Fruit fly (Drosophila melanogaster) whole organism, embryonic: Measurements from ENCODE around the gene CG7565.

ENCODE experiments used
- B-H2 ChIP-seq: fragments of 200-800 bp; sonication (Bioruptor generic); optimal IDR thresholded peaks from 2 replicates; lab custom pipeline; 2018; ENCODE audit warnings: missing biosample characterization, mild to moderate bottlenecking, missing genetic modification characterization
- C15 ChIP-seq: fragments of 200-800 bp; sonication (Bioruptor generic); IDR thresholded peaks from 3 replicates; pipeline ENCODE4 v1.3.6; 2022; ENCODE audit warnings: missing biosample characterization, missing genetic modification characterization
- CG10274 ChIP-seq: fragments of 200-800 bp; sonication (Bioruptor generic); optimal IDR thresholded peaks from 3 replicates; lab custom pipeline; 2017; ENCODE audit warnings: missing biosample characterization, mild to moderate bottlenecking, missing genetic modification characterization
- CG10462 ChIP-seq: fragments of 200-800 bp; sonication (Bioruptor generic); optimal IDR thresholded peaks from 2 replicates; lab custom pipeline; 2016; ENCODE audit warnings: missing biosample characterization, missing genetic modification characterization
- CG11247 ChIP-seq: fragments of 200-800 bp; sonication (Bioruptor generic); IDR thresholded peaks from 2 replicates; pipeline ENCODE4 v1.3.6; 2022; ENCODE audit warnings: missing biosample characterization, missing genetic modification characterization
- CG11504 ChIP-seq: fragments of 200-800 bp; sonication (Bioruptor generic); optimal IDR thresholded peaks from 3 replicates; lab custom pipeline; 2019; ENCODE audit warnings: missing biosample characterization, mild to moderate bottlenecking, missing genetic modification characterization, moderate library complexity
- CG15696 ChIP-seq: fragments of 200-800 bp; sonication (Bioruptor generic); optimal IDR thresholded peaks from 2 replicates; lab custom pipeline; 2019; ENCODE audit warnings: missing biosample characterization, mild to moderate bottlenecking, missing genetic modification characterization, moderate library complexity
- CG17186 ChIP-seq: fragments of 200-800 bp; sonication (Bioruptor generic); optimal IDR thresholded peaks from 3 replicates; lab custom pipeline; 2017; ENCODE audit warnings: missing biosample characterization, missing genetic modification reagents, missing genetic modification characterization
- CG17829 ChIP-seq: fragments of 200-800 bp; optimal IDR thresholded peaks from 2 replicates; lab custom pipeline; 2019; ENCODE audit warnings: missing biosample characterization, mild to moderate bottlenecking, missing genetic modification characterization, moderate library complexity
- CG2116 ChIP-seq: fragments of 200-800 bp; sonication (Bioruptor generic); optimal IDR thresholded peaks from 3 replicates; lab custom pipeline; 2018; ENCODE audit warnings: missing biosample characterization, mild to moderate bottlenecking, missing genetic modification characterization
- CG30020 ChIP-seq: fragments of 200-800 bp; optimal IDR thresholded peaks from 2 replicates; lab custom pipeline; 2019; ENCODE audit warnings: missing biosample characterization, mild to moderate bottlenecking, missing genetic modification characterization, moderate library complexity
- CG3065 ChIP-seq: fragments of 200-800 bp; sonication (Bioruptor generic); optimal IDR thresholded peaks from 2 replicates; lab custom pipeline; 2016; ENCODE audit warnings: missing biosample characterization, missing genetic modification characterization
- CG31388 ChIP-seq: fragments of 200-800 bp; sonication (Bioruptor generic); optimal IDR thresholded peaks from 2 replicates; lab custom pipeline; 2016; ENCODE audit warnings: missing biosample characterization, missing genetic modification characterization
- CG3163 ChIP-seq: fragments of 200-800 bp; sonication (Bioruptor generic); optimal IDR thresholded peaks from 3 replicates; lab custom pipeline; 2016; ENCODE audit warnings: missing biosample characterization, missing genetic modification characterization
- CG4360 ChIP-seq: fragments of 200-800 bp; sonication (Bioruptor generic); IDR thresholded peaks from 2 replicates; pipeline ENCODE4 v1.3.6; 2022; ENCODE audit warnings: missing biosample characterization, missing genetic modification characterization
- CG4707 ChIP-seq: fragments of 200-800 bp; sonication (Bioruptor generic); optimal IDR thresholded peaks from 2 replicates; lab custom pipeline; 2018; ENCODE audit warnings: missing biosample characterization, mild to moderate bottlenecking, missing genetic modification characterization, moderate library complexity
- CG5245 ChIP-seq: fragments of 200-800 bp; sonication (Bioruptor generic); optimal IDR thresholded peaks from 3 replicates; lab custom pipeline; 2016; ENCODE audit warnings: missing biosample characterization, missing genetic modification characterization
- CG5953 ChIP-seq: fragments of 200-800 bp; sonication (Bioruptor generic); IDR thresholded peaks from 2 replicates; pipeline ENCODE4 v1.3.6; 2022; ENCODE audit warnings: missing biosample characterization, missing genetic modification characterization
- CG7556 ChIP-seq: fragments of 200-800 bp; sonication (Bioruptor generic); optimal IDR thresholded peaks from 2 replicates; lab custom pipeline; 2017; ENCODE audit warnings: missing biosample characterization, mild to moderate bottlenecking, missing genetic modification characterization
- CG8765 ChIP-seq: fragments of 200-800 bp; sonication (Bioruptor generic); IDR thresholded peaks from 2 replicates; pipeline ENCODE4 v1.3.6; 2022; ENCODE audit warnings: missing biosample characterization, missing genetic modification characterization
- CHES-1-like ChIP-seq: fragments of 200-800 bp; sonication (Bioruptor generic); optimal IDR thresholded peaks from 2 replicates; lab custom pipeline; 2016; ENCODE audit warnings: missing biosample characterization, missing genetic modification characterization
- CTCF ChIP-seq: fragments of 200-800 bp; sonication (Bioruptor generic); optimal IDR thresholded peaks from 2 replicates; lab custom pipeline; 2017; ENCODE audit warnings: missing biosample characterization, mild to moderate bottlenecking, missing genetic modification characterization, moderate library complexity
- Dbx ChIP-seq: fragments of 200-800 bp; sonication (Bioruptor generic); IDR thresholded peaks from 3 replicates; pipeline ENCODE4 v1.3.6; 2022; ENCODE audit warnings: missing biosample characterization, missing genetic modification characterization
- Deaf1 ChIP-seq: fragments of 200-800 bp; optimal IDR thresholded peaks from 3 replicates; lab custom pipeline; 2019; ENCODE audit warnings: missing biosample characterization, mild to moderate bottlenecking, missing genetic modification characterization, moderate library complexity
- ERR ChIP-seq: fragments of 200-800 bp; sonication (Bioruptor generic); optimal IDR thresholded peaks from 2 replicates; lab custom pipeline; 2016; ENCODE audit warnings: missing biosample characterization, missing genetic modification characterization
- Meics ChIP-seq: fragments of 200-800 bp; sonication (Bioruptor generic); optimal IDR thresholded peaks from 2 replicates; lab custom pipeline; 2017; ENCODE audit warnings: missing biosample characterization, mild to moderate bottlenecking, missing genetic modification characterization
- Mrtf ChIP-seq: fragments of 200-800 bp; sonication (Bioruptor generic); IDR thresholded peaks from 3 replicates; pipeline ENCODE4 v1.3.6; 2022; ENCODE audit warnings: missing biosample characterization, missing genetic modification characterization
- Nf-YA ChIP-seq: fragments of 200-800 bp; sonication (Bioruptor generic); IDR thresholded peaks from 2 replicates; pipeline ENCODE4 v1.3.6; 2022; ENCODE audit warnings: missing biosample characterization, missing genetic modification characterization
- Oli ChIP-seq: fragments of 200-800 bp; sonication (Bioruptor generic); optimal IDR thresholded peaks from 2 replicates; lab custom pipeline; 2018; ENCODE audit warnings: missing biosample characterization, mild to moderate bottlenecking, missing genetic modification characterization, moderate library complexity
- Rx ChIP-seq: fragments of 200-800 bp; sonication (Bioruptor generic); IDR thresholded peaks from 2 replicates; pipeline ENCODE4 v1.3.6; 2022; ENCODE audit warnings: missing biosample characterization, missing genetic modification characterization
- Scr ChIP-seq: fragments of 200-800 bp; sonication (Bioruptor generic); IDR thresholded peaks from 2 replicates; pipeline ENCODE4 v1.3.6; 2022; ENCODE audit warnings: missing biosample characterization, missing genetic modification characterization; ENCODE audit not compliant: partially characterized antibody
- Sin3A ChIP-seq: fragments of >200 bp; optimal IDR thresholded peaks from 2 replicates; lab custom pipeline; 2018
- Sox102F ChIP-seq: fragments of 200-800 bp; sonication (Bioruptor generic); optimal IDR thresholded peaks from 2 replicates; lab custom pipeline; 2018; ENCODE audit warnings: missing biosample characterization, mild to moderate bottlenecking, missing genetic modification characterization, moderate library complexity
- Usf ChIP-seq: fragments of 200-800 bp; sonication (Bioruptor generic); optimal IDR thresholded peaks from 2 replicates; lab custom pipeline; 2017; ENCODE audit warnings: missing genotype, missing biosample characterization, missing genetic modification characterization
- ap ChIP-seq: fragments of 200-800 bp; sonication (Bioruptor generic); IDR thresholded peaks from 2 replicates; pipeline ENCODE4 v1.3.6; 2022; ENCODE audit warnings: missing biosample characterization, missing genetic modification characterization
- az2 ChIP-seq: fragments of 200-800 bp; sonication (Bioruptor generic); optimal IDR thresholded peaks from 3 replicates; lab custom pipeline; 2016; ENCODE audit warnings: missing biosample characterization, missing genetic modification characterization
- ci ChIP-seq: fragments of 200-800 bp; sonication (Bioruptor generic); IDR thresholded peaks from 3 replicates; pipeline ENCODE4 v1.3.6; 2022; ENCODE audit warnings: missing biosample characterization, missing genetic modification characterization
- ems ChIP-seq: fragments of 200-800 bp; sonication (Bioruptor generic); optimal IDR thresholded peaks from 3 replicates; lab custom pipeline; 2016; ENCODE audit warnings: missing biosample characterization, missing genetic modification characterization
- gsb ChIP-seq: fragments of 200-800 bp; sonication (Bioruptor generic); IDR thresholded peaks from 2 replicates; pipeline ENCODE4 v1.3.6; 2022; ENCODE audit warnings: missing biosample characterization, missing genetic modification characterization
- jing ChIP-seq: fragments of 200-800 bp; sonication (Bioruptor generic); optimal IDR thresholded peaks from 2 replicates; lab custom pipeline; 2018; ENCODE audit warnings: missing biosample characterization, mild to moderate bottlenecking, missing genetic modification characterization
- kah ChIP-seq: fragments of 200-800 bp; sonication (Bioruptor generic); optimal IDR thresholded peaks from 2 replicates; lab custom pipeline; 2018; ENCODE audit warnings: missing biosample characterization, mild to moderate bottlenecking, missing genetic modification characterization
- knrl ChIP-seq: fragments of 200-800 bp; sonication (Bioruptor generic); IDR thresholded peaks from 3 replicates; pipeline ENCODE4 v1.3.6; 2022; ENCODE audit warnings: missing biosample characterization, missing genetic modification characterization; ENCODE audit not compliant: partially characterized antibody
- lola ChIP-seq, 3 experiments: fragments of >200 bp in 2 of 3; fragments of 200-800 bp in 1 of 3; sonication (Bioruptor generic) in 1 of 3; optimal IDR thresholded peaks; 2 replicates each; lab custom pipeline; 2017 to 2019; ENCODE audit warnings: missing biosample characterization in 3 of 3, missing genetic modification characterization in 3 of 3, mild to moderate bottlenecking in 1 of 3, moderate library complexity in 1 of 3
- lov ChIP-seq, 2 experiments: fragments of 200-800 bp in 1 of 2; fragments of >200 bp in 1 of 2; sonication (Bioruptor generic) in 1 of 2; IDR thresholded peaks in 1 of 2; optimal IDR thresholded peaks in 1 of 2; 2 replicates in 1 of 2; 3 replicates in 1 of 2; pipeline versions ENCODE4 v1.3.6 to Lab custom; 2017 to 2022; ENCODE audit warnings: missing biosample characterization in 1 of 2, missing genetic modification characterization in 1 of 2
- mam ChIP-seq: fragments of 200-800 bp; sonication (Bioruptor generic); optimal IDR thresholded peaks from 3 replicates; lab custom pipeline; 2016; ENCODE audit warnings: missing biosample characterization, missing genetic modification characterization
- mld ChIP-seq: fragments of 200-800 bp; sonication (Bioruptor generic); IDR thresholded peaks from 3 replicates; pipeline ENCODE4 v1.3.6; 2022; ENCODE audit warnings: missing biosample characterization, missing genetic modification characterization; ENCODE audit not compliant: partially characterized antibody
- nerfin-1 ChIP-seq: fragments of 200-800 bp; sonication (Bioruptor generic); optimal IDR thresholded peaks from 3 replicates; lab custom pipeline; 2019; ENCODE audit warnings: missing biosample characterization, mild to moderate bottlenecking, missing genetic modification characterization, moderate library complexity
- pzg ChIP-seq: fragments of 200-800 bp; sonication (Bioruptor generic); optimal IDR thresholded peaks from 3 replicates; lab custom pipeline; 2018; ENCODE audit warnings: missing biosample characterization, mild to moderate bottlenecking, missing genetic modification characterization, moderate library complexity
- scrt ChIP-seq: fragments of 200-800 bp; sonication (Bioruptor generic); optimal IDR thresholded peaks from 2 replicates; lab custom pipeline; 2018; ENCODE audit warnings: missing biosample characterization, mild to moderate bottlenecking, missing genetic modification characterization, moderate library complexity
- so ChIP-seq: fragments of 200-800 bp; sonication (Bioruptor generic); IDR thresholded peaks from 3 replicates; pipeline ENCODE4 v1.3.6; 2022; ENCODE audit warnings: missing biosample characterization, missing genetic modification characterization

Gene CG7565

DNA sequence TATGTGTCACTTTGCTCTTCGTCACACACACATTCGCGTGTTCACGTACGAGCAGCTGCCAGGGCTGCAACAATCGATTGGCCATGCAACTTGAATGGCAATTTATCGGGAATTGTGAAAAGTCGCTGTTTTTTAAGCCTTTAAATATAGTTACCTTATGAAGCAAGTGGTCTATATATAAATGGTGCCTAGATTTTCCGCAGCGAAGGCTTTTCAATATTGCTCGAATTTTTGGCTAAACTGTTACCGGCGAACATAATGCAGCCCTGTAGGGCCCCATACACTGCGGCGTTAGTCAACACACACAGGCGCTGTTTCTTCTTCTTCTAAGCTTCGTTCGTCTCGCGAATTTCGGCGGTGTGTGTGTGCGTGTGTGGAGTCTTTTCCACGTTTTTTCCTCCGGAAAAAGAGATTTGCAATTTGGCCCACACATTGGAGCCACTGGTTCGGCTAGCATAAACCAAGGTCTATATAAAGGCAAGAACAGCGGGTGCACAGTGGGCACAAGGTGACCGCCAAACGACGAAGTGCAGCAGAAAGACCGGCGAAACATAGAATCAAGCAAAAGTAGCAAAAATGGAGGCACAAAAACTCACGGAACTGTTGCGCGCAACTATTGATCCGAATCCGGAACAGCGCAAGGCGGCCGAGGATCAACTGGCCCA, 24.4 kb upstream of the CG7565 start, which contains the start of the genes Arp3 and msk (continued):
- TF ChIP-seq ap (GFP tag; lab: Robert Waterston, UW) = peak; percentile 11; the same call in 1 of the 2 replicates
- TF ChIP-seq Meics (GFP tag; lab: Kevin White, UChicago) = peak; percentile 74
- peak; percentile 95 for TF ChIP-seq mam (GFP tag; lab: Kevin White, UChicago)
- peak; percentile 76 for TF ChIP-seq ems (GFP tag; lab: Kevin White, UChicago)
- TF ChIP-seq knrl (GFP tag; lab: Robert Waterston, UW) = peak; percentile 62; the same call in 2 of the 3 replicates
- peak; percentile 66 for TF ChIP-seq Usf
- TF ChIP-seq CG17186 (GFP tag; lab: Kevin White, UChicago) = peak; percentile 84
- no peak for TF ChIP-seq CG4707
- TF ChIP-seq CG5245 (GFP tag; lab: Kevin White, UChicago) = peak; percentile 78
- TF ChIP-seq C15 = no peak
- TF ChIP-seq kah (GFP tag; lab: Kevin White, UChicago) = peak; percentile 36
- peak; percentile 83 for TF ChIP-seq Deaf1
- peak; percentile 69 for TF ChIP-seq Rx (GFP tag; lab: Robert Waterston, UW)
- peak; percentile 77 for TF ChIP-seq CG3065 (GFP tag; lab: Kevin White, UChicago)
- TF ChIP-seq CG2116 (GFP tag; lab: Kevin White, UChicago) = peak; percentile 97
- TF ChIP-seq CG31388 (GFP tag; lab: Kevin White, UChicago) = peak; percentile 58
- peak; percentile 85 for TF ChIP-seq ERR
- TF ChIP-seq Oli = no peak
- TF ChIP-seq B-H2 = peak; percentile 91
- peak; percentile 73 for TF ChIP-seq CG11247
- peak; percentile 67 for TF ChIP-seq CG30020 (tag; lab: Kevin White, UChicago)
- TF ChIP-seq lov (optimal IDR thresholded peaks at IDR 0.05; lab: Kevin White, UChicago) = no peak
- TF ChIP-seq lov (GFP tag; IDR thresholded peaks at IDR 0.05; lab: Robert Waterston, UW) = no peak
- TF ChIP-seq CG11504 (tag; lab: Kevin White, UChicago) = no peak
- no peak for TF ChIP-seq CG5953 (GFP tag; lab: Robert Waterston, UW)
- TF ChIP-seq az2 (GFP tag; lab: Kevin White, UChicago) = peak; percentile 82
- peak; percentile 70; the same call in 2 of the 3 replicates for TF ChIP-seq ci (GFP tag; lab: Robert Waterston, UW)
- TF ChIP-seq Mrtf = peak; percentile 64; the same call in 2 of the 3 replicates
- TF ChIP-seq CG10274 = peak; percentile 32
- TF ChIP-seq nerfin-1 = peak; percentile 80
- TF ChIP-seq Dbx = peak; percentile 87
- peak; percentile 49 for TF ChIP-seq Scr (GFP tag; lab: Robert Waterston, UW)
- TF ChIP-seq CG3163 = peak; percentile 79
- TF ChIP-seq CHES-1-like (GFP tag; lab: Kevin White, UChicago) = peak; percentile 97
- TF ChIP-seq scrt = peak; percentile 58
- TF ChIP-seq CG7556 (GFP tag; lab: Kevin White, UChicago) = peak; percentile 55
- no peak for TF ChIP-seq Sox102F (GFP tag; lab: Kevin White, UChicago)
- no peak for TF ChIP-seq CG10462 (GFP tag; lab: Kevin White, UChicago)
- TF ChIP-seq CG17829 = peak; percentile 83
- no peak for TF ChIP-seq gsb (GFP tag; lab: Robert Waterston, UW)
- peak; percentile 32 for TF ChIP-seq CTCF
- TF ChIP-seq mld = no peak
- TF ChIP-seq CG8765 = peak; percentile 47; the same call in 1 of the 2 replicates
- TF ChIP-seq CG15696 (tag; lab: Kevin White, UChicago) = peak; percentile 68
- TF ChIP-seq jing = no peak
- TF ChIP-seq CG4360 (GFP tag; lab: Robert Waterston, UW) = no peak
- TF ChIP-seq so (GFP tag; lab: Robert Waterston, UW) = no peak; the same call in 2 of the 3 replicates
- 0 out of 2 replicates have a peak, but pooled peaks have one; percentile 31 for TF ChIP-seq Nf-YA
- TF ChIP-seq pzg (GFP tag; lab: Kevin White, UChicago) = peak; percentile 96
- TF ChIP-seq lola (GFP tag; optimal IDR thresholded peaks at IDR 0.05; lab: Kevin White, UChicago) = peak in 1 of 3 experiments; percentile 64
- TF ChIP-seq Sin3A (lab: Kevin White, UChicago) = peak; percentile 100
